Worm (Caenorhabditis elegans) whole organism, L1 larva: ENCODE measurements around the gene cwn-2.

ENCODE experiments used
- C04F5.9 ChIP-seq: sonication (generic microtip); optimal IDR thresholded peaks from 2 replicates; lab custom pipeline; 2016; ENCODE audit warnings: missing genetic modification characterization, missing compliant biosample characterization
- aha-1 ChIP-seq: fragments of 150-350 bp; optimal IDR thresholded peaks from 2 replicates; lab custom pipeline; 2014; ENCODE audit warnings: missing biosample characterization, missing genetic modification characterization
- aly-2 ChIP-seq: fragments of 150-350 bp; optimal IDR thresholded peaks from 2 replicates; lab custom pipeline; 2014; ENCODE audit warnings: missing biosample characterization, missing genetic modification characterization
- blmp-1 ChIP-seq: fragments of 150-350 bp; optimal IDR thresholded peaks from 2 replicates; lab custom pipeline; 2014; ENCODE audit warnings: missing biosample characterization, missing genetic modification characterization
- dpl-1 ChIP-seq, 3 experiments: fragments of 150-350 bp in 2 of 3; sonication (generic microtip) in 1 of 3; optimal IDR thresholded peaks; 2 replicates each; lab custom pipeline; 2014 to 2017; ENCODE audit warnings: missing biosample characterization in 3 of 3, missing genetic modification characterization in 3 of 3, missing genetic modification reagents in 3 of 3
- dsc-1 ChIP-seq: sonication (generic microtip); optimal IDR thresholded peaks from 2 replicates; lab custom pipeline; 2016; ENCODE audit warnings: mild to moderate bottlenecking, missing genetic modification characterization, missing compliant biosample characterization
- efl-1 ChIP-seq, 4 experiments: fragments of 150-350 bp; optimal IDR thresholded peaks in 3 of 4; peaks in 1 of 4; 1 replicate in 1 of 4; 2 replicates in 3 of 4; lab custom pipeline; 2014; ENCODE audit warnings: missing biosample characterization in 2 of 4, missing genetic modification characterization in 2 of 4, missing genetic modification reagents in 2 of 4
- efl-3 ChIP-seq: fragments of 200-800 bp; sonication (Bioruptor generic); optimal IDR thresholded peaks from 2 replicates; lab custom pipeline; 2018; ENCODE audit warnings: mild to moderate bottlenecking, missing genetic modification characterization, missing compliant biosample characterization
- egl-27 ChIP-seq, 2 experiments: fragments of 150-350 bp in 1 of 2; sonication (generic microtip); optimal IDR thresholded peaks; 3 replicates each; lab custom pipeline; 2017 to 2018; ENCODE audit warnings: missing biosample characterization in 2 of 2, missing genetic modification characterization in 2 of 2, missing genetic modification reagents in 2 of 2
- elt-2 ChIP-seq: sonication (generic microtip); optimal IDR thresholded peaks from 2 replicates; lab custom pipeline; 2016; ENCODE audit warnings: missing genetic modification characterization, mild to moderate bottlenecking, inconsistent platforms, missing compliant biosample characterization, missing genetic modification reagents
- fkh-10 ChIP-seq: sonication (generic microtip); optimal IDR thresholded peaks from 2 replicates; lab custom pipeline; 2017; ENCODE audit warnings: missing biosample characterization, missing genetic modification reagents, missing genetic modification characterization
- grh-1 ChIP-seq: fragments of 200-800 bp; sonication (Bioruptor generic); IDR thresholded peaks from 2 replicates; pipeline ENCODE4 v1.3.6; 2022; ENCODE audit warnings: missing genetic modification reagents, missing genetic modification characterization, missing compliant biosample characterization
- hlh-17 ChIP-seq: fragments of 200-800 bp; sonication (Bioruptor generic); optimal IDR thresholded peaks from 2 replicates; lab custom pipeline; 2018; ENCODE audit warnings: missing genetic modification characterization, mild to moderate bottlenecking, missing compliant biosample characterization, moderate library complexity, borderline replicate concordance
- hlh-4 ChIP-seq: sonication (generic microtip); optimal IDR thresholded peaks from 2 replicates; lab custom pipeline; 2016; ENCODE audit warnings: mild to moderate bottlenecking, missing genetic modification characterization, missing compliant biosample characterization
- hpl-2 ChIP-seq: fragments of 150-350 bp; optimal IDR thresholded peaks from 2 replicates; lab custom pipeline; 2014; ENCODE audit warnings: missing biosample characterization, missing genetic modification reagents, missing genetic modification characterization
- irx-1 ChIP-seq: sonication (generic microtip); optimal IDR thresholded peaks from 2 replicates; lab custom pipeline; 2016; ENCODE audit warnings: missing genetic modification characterization, missing compliant biosample characterization
- jun-1 ChIP-seq: fragments of 150-350 bp; optimal IDR thresholded peaks from 2 replicates; lab custom pipeline; 2014; ENCODE audit warnings: missing biosample characterization, missing genetic modification reagents, missing genetic modification characterization
- lin-13 ChIP-seq: fragments of 150-350 bp; optimal IDR thresholded peaks from 2 replicates; lab custom pipeline; 2014; ENCODE audit warnings: missing biosample characterization, missing genetic modification reagents, missing genetic modification characterization
- lin-14 ChIP-seq: fragments of 200-800 bp; sonication (Bioruptor generic); optimal IDR thresholded peaks from 2 replicates; lab custom pipeline; 2018; ENCODE audit warnings: mild to moderate bottlenecking, missing genetic modification characterization, moderate library complexity, missing compliant biosample characterization
- lin-35 ChIP-seq, 2 experiments: fragments of 150-350 bp; optimal IDR thresholded peaks; 2 replicates each; lab custom pipeline; 2014; ENCODE audit warnings: missing biosample characterization in 2 of 2, missing genetic modification characterization in 2 of 2, missing genetic modification reagents in 2 of 2
- lin-39 ChIP-seq: fragments of 150-350 bp; optimal IDR thresholded peaks from 2 replicates; lab custom pipeline; 2014; ENCODE audit warnings: missing biosample characterization, missing genetic modification reagents, missing genetic modification characterization
- lsy-2 ChIP-seq, 2 experiments: fragments of 150-350 bp; optimal IDR thresholded peaks; 2 replicates each; lab custom pipeline; 2014; ENCODE audit warnings: missing biosample characterization in 2 of 2, missing genetic modification characterization in 2 of 2
- mab-9 ChIP-seq: fragments of 200-800 bp; sonication (Bioruptor generic); IDR thresholded peaks from 2 replicates; pipeline ENCODE4 v1.3.6; 2022; ENCODE audit warnings: missing genetic modification reagents, missing genetic modification characterization, missing compliant biosample characterization
- mdl-1 ChIP-seq, 2 experiments: fragments of 150-350 bp; optimal IDR thresholded peaks; 2 replicates each; lab custom pipeline; 2014 to 2017; ENCODE audit warnings: missing biosample characterization in 2 of 2, missing genetic modification characterization in 2 of 2, inconsistent platforms in 1 of 2
- mef-2 ChIP-seq: fragments of 150-350 bp; optimal IDR thresholded peaks from 2 replicates; lab custom pipeline; 2014; ENCODE audit warnings: missing biosample characterization, missing genetic modification characterization
- mep-1 ChIP-seq: fragments of 150-350 bp; optimal IDR thresholded peaks from 2 replicates; lab custom pipeline; 2014; ENCODE audit warnings: missing biosample characterization, missing genetic modification characterization
- nhr-12 ChIP-seq: sonication (generic microtip); optimal IDR thresholded peaks from 2 replicates; lab custom pipeline; 2017; ENCODE audit warnings: missing biosample characterization, missing genetic modification characterization
- nhr-19 ChIP-seq: fragments of 200-800 bp; sonication (Bioruptor generic); conservative IDR thresholded peaks from 2 replicates; pipeline ENCODE4 v1.3.6; 2022; ENCODE audit warnings: missing genetic modification characterization, missing compliant biosample characterization
- nhr-237 ChIP-seq: fragments of 150-350 bp; optimal IDR thresholded peaks from 2 replicates; lab custom pipeline; 2014; ENCODE audit warnings: missing biosample characterization, missing genetic modification characterization
- nhr-47 ChIP-seq: sonication (generic microtip); optimal IDR thresholded peaks from 2 replicates; lab custom pipeline; 2016; ENCODE audit warnings: mild to moderate bottlenecking, missing genetic modification characterization, moderate library complexity, missing compliant biosample characterization
- nhr-84 ChIP-seq: sonication (generic microtip); optimal IDR thresholded peaks from 2 replicates; lab custom pipeline; 2017; ENCODE audit warnings: missing biosample characterization, missing genetic modification characterization
- nhr-85 ChIP-seq: sonication (generic microtip); peaks from one replicate; lab custom pipeline; 2016; ENCODE audit warnings: missing genetic modification characterization, inconsistent platforms, missing compliant biosample characterization
- pag-3 ChIP-seq: sonication (generic microtip); optimal IDR thresholded peaks from 2 replicates; lab custom pipeline; 2017; ENCODE audit warnings: missing genetic modification characterization, mild to moderate bottlenecking, missing compliant biosample characterization, antibody characterized with exemption, borderline replicate concordance; ENCODE audit not compliant: insufficient read depth
- rnt-1 ChIP-seq: sonication (generic microtip); optimal IDR thresholded peaks from 2 replicates; lab custom pipeline; 2016; ENCODE audit warnings: mild to moderate bottlenecking, missing genetic modification characterization, moderate library complexity, missing compliant biosample characterization
- skn-1 ChIP-seq: fragments of 150-350 bp; optimal IDR thresholded peaks from 2 replicates; lab custom pipeline; 2014; ENCODE audit warnings: missing biosample characterization, missing genetic modification characterization
- snpc-4 ChIP-seq: fragments of 150-350 bp; optimal IDR thresholded peaks from 2 replicates; lab custom pipeline; 2014; ENCODE audit warnings: missing biosample characterization, missing genetic modification characterization
- snu-23 ChIP-seq: sonication (generic microtip); optimal IDR thresholded peaks from 2 replicates; lab custom pipeline; 2016; ENCODE audit warnings: missing genetic modification characterization, missing compliant biosample characterization
- sptf-1 ChIP-seq: fragments of 150-350 bp; optimal IDR thresholded peaks from 2 replicates; lab custom pipeline; 2014; ENCODE audit warnings: missing biosample characterization, missing genetic modification characterization
- sup-37 ChIP-seq: fragments of 200-800 bp; sonication (Bioruptor generic); optimal IDR thresholded peaks from 2 replicates; lab custom pipeline; 2018; ENCODE audit warnings: mild to moderate bottlenecking, missing genetic modification characterization, missing compliant biosample characterization
- swsn-7 ChIP-seq: sonication (generic microtip); optimal IDR thresholded peaks from 2 replicates; lab custom pipeline; 2016; ENCODE audit warnings: missing genetic modification characterization, missing compliant biosample characterization
- tlp-1 ChIP-seq: fragments of 150-350 bp; optimal IDR thresholded peaks from 2 replicates; lab custom pipeline; 2014; ENCODE audit warnings: missing biosample characterization, missing genetic modification characterization
- unc-62 ChIP-seq: fragments of 150-350 bp; optimal IDR thresholded peaks from 2 replicates; lab custom pipeline; 2014; ENCODE audit warnings: missing biosample characterization, missing genetic modification reagents, missing genetic modification characterization
- unc-98 ChIP-seq: fragments of 200-800 bp; sonication (Bioruptor generic); IDR thresholded peaks from 2 replicates; pipeline ENCODE4 v1.3.6; 2022; ENCODE audit warnings: missing genetic modification characterization, missing compliant biosample characterization
- xbp-1 ChIP-seq: sonication (generic microtip); optimal IDR thresholded peaks from 2 replicates; lab custom pipeline; 2016; ENCODE audit warnings: missing genetic modification characterization, missing compliant biosample characterization
- zip-4 ChIP-seq: fragments of 200-800 bp; sonication (Bioruptor generic); optimal IDR thresholded peaks from 2 replicates; lab custom pipeline; 2018; ENCODE audit warnings: mild to moderate bottlenecking, missing genetic modification characterization, moderate library complexity, missing compliant biosample characterization
- ztf-11 ChIP-seq, 2 experiments: sonication (generic microtip); optimal IDR thresholded peaks; 2 replicates each; lab custom pipeline; 2016 to 2017; ENCODE audit warnings: missing genetic modification characterization in 2 of 2, missing biosample characterization in 1 of 2, missing compliant biosample characterization in 1 of 2

cwn-2 gene

DNA sequence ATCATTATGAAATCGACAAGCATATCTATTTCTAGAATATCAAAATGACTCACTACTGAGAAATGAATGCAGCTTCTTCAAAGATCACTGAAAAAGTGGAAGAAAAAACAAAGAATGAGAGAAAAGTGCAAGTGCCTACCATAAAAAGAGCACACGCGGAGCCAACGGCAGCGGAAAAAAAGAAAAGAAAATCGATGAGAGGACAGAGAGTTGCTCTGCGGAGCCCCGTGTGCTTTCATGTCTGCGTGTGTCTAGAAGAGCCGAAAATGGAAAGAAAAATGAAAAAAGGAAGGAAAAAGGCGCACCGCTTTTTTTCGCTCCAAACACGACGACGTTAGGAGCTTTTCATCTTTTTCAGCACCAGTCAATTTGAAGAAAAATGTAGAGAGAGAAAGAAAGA is 4.9 kb upstream of the cwn-2 start, which contains the start of gene ipla-7 (continued):
- TF ChIP-seq rnt-1 (tag; lab: Kevin White, UChicago), result no peak
- TF ChIP-seq C04F5.9, result no peak
- TF ChIP-seq ztf-11 (tag; optimal IDR thresholded peaks at IDR 0.05; lab: Kevin White, UChicago), result no peak
- TF ChIP-seq nhr-47 (tag; lab: Kevin White, UChicago), result peak; percentile 15
- TF ChIP-seq elt-2, result no peak
- TF ChIP-seq lin-39 (tag; lab: Kevin White, UChicago), result no peak
- peak; percentile 20 for TF ChIP-seq swsn-7
- TF ChIP-seq aha-1 (tag; lab: Kevin White, UChicago), result no peak
- no peak for TF ChIP-seq unc-62 (GFP tag; lab: Kevin White, UChicago)
- TF ChIP-seq egl-27 (tag; optimal IDR thresholded peaks at IDR 0.05; lab: Kevin White, UChicago), result no peak
- peak in 1 of 2 experiments; percentile 5 for TF ChIP-seq efl-1 (optimal IDR thresholded peaks at IDR 0.05; lab: Kevin White, UChicago)
- TF ChIP-seq efl-1 (GFP tag; optimal IDR thresholded peaks at IDR 0.05 in 1 of 2; lab: Kevin White, UChicago), result peak in 1 of 2 experiments; percentile 82
- no peak for TF ChIP-seq tlp-1 (tag; lab: Kevin White, UChicago)
- TF ChIP-seq xbp-1, result no peak
- TF ChIP-seq mep-1, result no peak
- TF ChIP-seq jun-1 (tag; lab: Kevin White, UChicago), result no peak
- TF ChIP-seq snu-23 (GFP tag; lab: Kevin White, UChicago), result no peak
- TF ChIP-seq unc-98 (GFP tag; lab: Robert Waterston, UW), result no peak
- TF ChIP-seq grh-1 (GFP tag; lab: Robert Waterston, UW), result no peak
- TF ChIP-seq blmp-1 (tag; lab: Kevin White, UChicago), result no peak
- TF ChIP-seq nhr-237 (tag; lab: Kevin White, UChicago), result no peak
- no peak for TF ChIP-seq hpl-2 (GFP tag; lab: Kevin White, UChicago)
- TF ChIP-seq lin-14, result peak; percentile 80
- no peak for TF ChIP-seq nhr-12 (tag; lab: Kevin White, UChicago)
- no peak for TF ChIP-seq irx-1 (tag; lab: Kevin White, UChicago)
- TF ChIP-seq fkh-10, result peak; percentile 16
- TF ChIP-seq mdl-1 (tag; optimal IDR thresholded peaks at IDR 0.05; lab: Kevin White, UChicago), result no peak
- TF ChIP-seq nhr-19 (GFP tag; lab: Robert Waterston, UW), result no peak
- TF ChIP-seq snpc-4 (tag; lab: Kevin White, UChicago), result no peak
- no peak for TF ChIP-seq lin-13 (GFP tag; lab: Kevin White, UChicago)
- peak in 1 of 3 experiments; percentile 20 for TF ChIP-seq dpl-1 (GFP tag; optimal IDR thresholded peaks at IDR 0.05; lab: Kevin White, UChicago)
- TF ChIP-seq nhr-84, result no peak
- no peak for TF ChIP-seq skn-1 (tag; lab: Kevin White, UChicago)
- no peak for TF ChIP-seq hlh-17 (GFP tag; lab: Kevin White, UChicago)

- TF ChIP-seq dpl-1 (GFP tag; optimal IDR thresholded peaks at IDR 0.05; lab: Kevin White, UChicago), result no peak
- TF ChIP-seq lsy-2 (tag; optimal IDR thresholded peaks at IDR 0.05; lab: Kevin White, UChicago), result no peak
- no peak for TF ChIP-seq nhr-85 (tag; lab: Kevin White, UChicago)
- TF ChIP-seq mab-9 (GFP tag; lab: Robert Waterston, UW), result no peak
- TF ChIP-seq hlh-4 (tag; lab: Kevin White, UChicago), result no peak
- TF ChIP-seq mep-1, result no peak
- no peak for TF ChIP-seq efl-1 (optimal IDR thresholded peaks at IDR 0.05; lab: Kevin White, UChicago)
- TF ChIP-seq efl-1 (GFP tag; optimal IDR thresholded peaks at IDR 0.05 in 1 of 2; lab: Kevin White, UChicago), result peak in 1 of 2 experiments; percentile 68
- no peak for TF ChIP-seq efl-3 (GFP tag; lab: Kevin White, UChicago)
- no peak for TF ChIP-seq lin-35 (GFP tag; optimal IDR thresholded peaks at IDR 0.05; lab: Kevin White, UChicago)
- no peak for TF ChIP-seq sptf-1 (tag; lab: Kevin White, UChicago)
- no peak for TF ChIP-seq zip-4 (GFP tag; lab: Kevin White, UChicago)
- no peak for TF ChIP-seq pag-3 (tag; lab: Kevin White, UChicago)
- no peak for TF ChIP-seq aly-2
- TF ChIP-seq dsc-1, result peak; percentile 82
- TF ChIP-seq mef-2 (tag; lab: Kevin White, UChicago), result no peak
- no peak for TF ChIP-seq sup-37 (GFP tag; lab: Kevin White, UChicago)
- TF ChIP-seq tlp-1 (tag; lab: Kevin White, UChicago), result no peak
Measured at ce11 chrIV:10063941-10064340, 3.7 kb upstream of the cwn-2 start.
